Fruit fly (Drosophila melanogaster): Measurements from ENCODE around the gene CG42467.

- TF ChIP-seq chinmo (GFP tag; IDR thresholded peaks at IDR 0.05; ENCODE audit: partially characterized antibody), result no peak
- TF ChIP-seq CG8924 (tag; optimal IDR thresholded peaks at IDR 0.05), result no peak
- no peak for TF ChIP-seq sob (GFP tag; IDR thresholded peaks at IDR 0.05)
- TF ChIP-seq CG6683 (GFP tag; optimal IDR thresholded peaks at IDR 0.05), result no peak
- TF ChIP-seq Dip2 (GFP tag; IDR thresholded peaks at IDR 0.05), result no peak
- no peak for TF ChIP-seq CG12155 (GFP tag; optimal IDR thresholded peaks at IDR 0.05)
- no peak for TF ChIP-seq CG4820 (GFP tag; optimal IDR thresholded peaks at IDR 0.05)
- no peak for TF ChIP-seq CG31224 (GFP tag; IDR thresholded peaks at IDR 0.05)
- TF ChIP-seq schlank (tag; optimal IDR thresholded peaks at IDR 0.05), result no peak
Measured at dm6 chr2L:3737682-3738081, 36.6 kb downstream of the CG42467 start.

Measured in whole organism, embryonic.